Fruit fly (Drosophila melanogaster): ENCODE measurements around the gene croc.

Gene croc

dm6 chr3L:21464240-21464639 is 12.0 kb downstream of the croc start (continued):
- TF ChIP-seq usp (GFP tag; optimal IDR thresholded peaks at IDR 0.05) (no peak), CG8290 (GFP tag; optimal IDR thresholded peaks at IDR 0.05) (peak; percentile 15), CG8290 (tag; optimal IDR thresholded peaks at IDR 0.05) (peak in 1 of 2 experiments; percentile 77), Dref (GFP tag; IDR thresholded peaks at IDR 0.05) (0 out of 2 replicates have a peak, but pooled peaks have one; percentile 7), Hr39 (optimal IDR thresholded peaks at IDR 0.05) (no peak), Doc3 (GFP tag; IDR thresholded peaks at IDR 0.05; ENCODE audit: partially characterized antibody) (no peak), Jarid2 (GFP tag; optimal IDR thresholded peaks at IDR 0.05) (peak; percentile 53), p53 (GFP tag; optimal IDR thresholded peaks at IDR 0.05) (no peak), CG15696 (tag; optimal IDR thresholded peaks at IDR 0.05) (peak; percentile 99), CG15601 (tag; optimal IDR thresholded peaks at IDR 0.05) (peak; percentile 80), CG17361 (GFP tag; IDR thresholded peaks at IDR 0.05) (peak; percentile 87), Camta (GFP tag; optimal IDR thresholded peaks at IDR 0.05) (peak; percentile 32), scrt (GFP tag; optimal IDR thresholded peaks at IDR 0.05) (peak; percentile 33), CG13424 (tag; optimal IDR thresholded peaks at IDR 0.05) (peak; percentile 54), sd (tag; optimal IDR thresholded peaks at IDR 0.05) (no peak), Atf-2 (GFP tag; optimal IDR thresholded peaks at IDR 0.05) (peak; percentile 43), Sry-δ (GFP tag; optimal IDR thresholded peaks at IDR 0.05) (no peak), ems (GFP tag; optimal IDR thresholded peaks at IDR 0.05) (peak; percentile 28), Vsx1 (GFP tag; optimal IDR thresholded peaks at IDR 0.05) (peak; percentile 85), Dip2 (GFP tag; IDR thresholded peaks at IDR 0.05) (no peak), CG8388 (GFP tag; optimal IDR thresholded peaks at IDR 0.05) (peak; percentile 63), CG6689 (GFP tag; IDR thresholded peaks at IDR 0.05) (peak; percentile 57), CG11504 (tag; optimal IDR thresholded peaks at IDR 0.05) (peak; percentile 68), CG4282 (GFP tag; optimal IDR thresholded peaks at IDR 0.05) (no peak), ato (GFP tag; IDR thresholded peaks at IDR 0.05; ENCODE audit: partially characterized antibody) (no peak), ac (GFP tag; optimal IDR thresholded peaks at IDR 0.05) (peak; percentile 100), CG6813 (GFP tag; optimal IDR thresholded peaks at IDR 0.05) (peak; percentile 95), CG15479 (GFP tag; optimal IDR thresholded peaks at IDR 0.05) (peak; percentile 91), pita (GFP tag; optimal IDR thresholded peaks at IDR 0.05) (no peak), Trl (optimal IDR thresholded peaks at IDR 0.05) (no peak), Trl (GFP tag; optimal IDR thresholded peaks at IDR 0.05) (peak; percentile 63), ttk (GFP tag; IDR thresholded peaks at IDR 0.05) (no peak), tgo (GFP tag; IDR thresholded peaks at IDR 0.05) (no peak), lola (GFP tag; optimal IDR thresholded peaks at IDR 0.05) (peak in 1 of 3 experiments; percentile 92), jumu (GFP tag; optimal IDR thresholded peaks at IDR 0.05) (no peak), B-H1 (GFP tag; IDR thresholded peaks at IDR 0.05) (peak; percentile 15; the same call in 1 of the 3 replicates), CG4328 (GFP tag; optimal IDR thresholded peaks at IDR 0.05) (no peak), CG8478 (optimal IDR thresholded peaks at IDR 0.05) (no peak), Drgx (GFP tag; IDR thresholded peaks at IDR 0.05) (no peak), mam (GFP tag; optimal IDR thresholded peaks at IDR 0.05) (no peak), CG3838 (GFP tag; optimal IDR thresholded peaks at IDR 0.05) (peak; percentile 57), Hmr (GFP tag; optimal IDR thresholded peaks at IDR 0.05) (peak; percentile 12), CG13123 (GFP tag; optimal IDR thresholded peaks at IDR 0.05) (no peak), CG7357 (GFP tag; IDR thresholded peaks at IDR 0.05) (0 out of 3 replicates have a peak, but pooled peaks have one; percentile 12), Opbp (GFP tag; IDR thresholded peaks at IDR 0.05; ENCODE audit: partially characterized antibody) (no peak), CG14667 (GFP tag; IDR thresholded peaks at IDR 0.05) (no peak), CG17612 (GFP tag; IDR thresholded peaks at IDR 0.05) (no peak), CG30431 (GFP tag; optimal IDR thresholded peaks at IDR 0.05) (peak; percentile 68), HLHmδ (GFP tag; optimal IDR thresholded peaks at IDR 0.05) (peak; percentile 51), sens (GFP tag) (peak; percentile 96), ara (GFP tag; IDR thresholded peaks at IDR 0.05) (peak; percentile 91), Hr78 (GFP tag; optimal IDR thresholded peaks at IDR 0.05) (peak in 1 of 2 experiments; percentile 61)
